Worm (Caenorhabditis elegans) whole organism, L4/young adult: ENCODE data around the gene M28.8.

Source experiments
- W03F9.2 ChIP-seq: fragments of 150-350 bp; optimal IDR thresholded peaks from 2 replicates; lab custom pipeline; 2014; ENCODE audit warnings: missing biosample characterization, missing genetic modification characterization
- dao-5 ChIP-seq: sonication (generic microtip); optimal IDR thresholded peaks from 2 replicates; lab custom pipeline; 2016; ENCODE audit warnings: missing genotype, missing genetic modification characterization, moderate library complexity, missing compliant biosample characterization
- him-1 ChIP-seq: sonication (generic microtip); optimal IDR thresholded peaks from 2 replicates; lab custom pipeline; 2016; ENCODE audit warnings: missing genotype, missing genetic modification reagents, missing genetic modification characterization, missing compliant biosample characterization

ce11 chrII:10630944-10631343 is 2.9 kb downstream of the M28.8 start:
- TF ChIP-seq dao-5 (no peak), W03F9.2 (tag; lab: Kevin White, UChicago) (no peak), him-1 (tag; lab: Kevin White, UChicago) (no peak)
